Worm (Caenorhabditis elegans) whole organism, midembryonic: ENCODE measurements around the gene nhr-116.

ENCODE experiments used
- T22C8.4 ChIP-seq: fragments of 200-800 bp; sonication (Bioruptor generic); IDR thresholded peaks from 2 replicates; pipeline ENCODE4 v1.3.6; 2022; ENCODE audit warnings: missing genetic modification characterization, missing compliant biosample characterization
- flt-1 ChIP-seq: fragments of 200-800 bp; sonication (Bioruptor generic); IDR thresholded peaks from 2 replicates; pipeline ENCODE4 v1.3.6; 2022; ENCODE audit warnings: missing genetic modification characterization, missing compliant biosample characterization
- klf-2 ChIP-seq: fragments of 200-800 bp; sonication (Bioruptor generic); conservative IDR thresholded peaks from 2 replicates; pipeline ENCODE4 v1.3.6; 2022; ENCODE audit warnings: missing genetic modification reagents, missing genetic modification characterization, missing compliant biosample characterization
- ref-1 ChIP-seq: fragments of 200-800 bp; sonication (Bioruptor generic); conservative IDR thresholded peaks from 2 replicates; pipeline ENCODE4 v1.3.6; 2022; ENCODE audit warnings: missing genetic modification reagents, missing genetic modification characterization, missing compliant biosample characterization
- tab-1 ChIP-seq: fragments of 200-800 bp; sonication (Bioruptor generic); IDR thresholded peaks from 2 replicates; pipeline ENCODE4 v1.3.6; 2022; ENCODE audit warnings: missing genetic modification characterization, missing compliant biosample characterization
- ztf-23 ChIP-seq: fragments of 200-800 bp; sonication (Bioruptor generic); IDR thresholded peaks from 2 replicates; pipeline ENCODE4 v1.3.6; 2022; ENCODE audit warnings: missing genetic modification reagents, missing genetic modification characterization, missing compliant biosample characterization
- ztf-29 ChIP-seq: fragments of 200-800 bp; sonication (Bioruptor generic); IDR thresholded peaks from 2 replicates; pipeline ENCODE4 v1.3.6; 2022; ENCODE audit warnings: missing genetic modification reagents, missing genetic modification characterization, missing compliant biosample characterization

DNA sequence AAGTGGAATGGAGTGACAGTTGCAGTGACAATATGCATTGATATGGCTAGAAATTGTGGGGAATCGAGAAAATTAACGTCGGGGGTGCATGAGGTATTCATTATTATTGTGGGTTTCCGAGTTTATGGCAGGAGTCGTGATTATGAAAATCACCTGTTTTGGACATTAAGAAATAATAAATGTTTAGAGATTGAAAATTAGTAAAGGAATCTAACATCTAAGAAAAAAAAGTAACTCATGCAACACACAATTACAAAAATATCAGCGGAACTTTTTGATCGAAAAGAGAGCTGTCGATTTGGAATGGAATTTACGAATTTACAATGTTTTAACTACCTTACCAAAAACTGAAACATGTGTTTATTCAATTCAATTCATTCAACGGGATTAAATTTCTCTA is 42.7 kb downstream of the nhr-116 start, which contains the start of gene srh-206:
- TF ChIP-seq T22C8.4 (GFP tag; lab: Robert Waterston, UW) (no peak), tab-1 (GFP tag; lab: Robert Waterston, UW) (no peak), klf-2 (GFP tag; lab: Robert Waterston, UW) (no peak), flt-1 (GFP tag; lab: Robert Waterston, UW) (no peak), ref-1 (no peak), ztf-23 (GFP tag; lab: Robert Waterston, UW) (no peak), ztf-29 (GFP tag; lab: Robert Waterston, UW) (no peak)
